Worm (Caenorhabditis elegans) whole organism, L4/young adult: Measurements from ENCODE around the gene D1044.7.

Experiments
- W03F9.2 ChIP-seq: fragments of 150-350 bp; optimal IDR thresholded peaks from 2 replicates; lab custom pipeline; 2014; ENCODE audit warnings: missing biosample characterization, missing genetic modification characterization
- dao-5 ChIP-seq: sonication (generic microtip); optimal IDR thresholded peaks from 2 replicates; lab custom pipeline; 2016; ENCODE audit warnings: missing genotype, missing genetic modification characterization, moderate library complexity, missing compliant biosample characterization
- him-1 ChIP-seq: sonication (generic microtip); optimal IDR thresholded peaks from 2 replicates; lab custom pipeline; 2016; ENCODE audit warnings: missing genotype, missing genetic modification reagents, missing genetic modification characterization, missing compliant biosample characterization

The D1044.7 gene

DNA sequence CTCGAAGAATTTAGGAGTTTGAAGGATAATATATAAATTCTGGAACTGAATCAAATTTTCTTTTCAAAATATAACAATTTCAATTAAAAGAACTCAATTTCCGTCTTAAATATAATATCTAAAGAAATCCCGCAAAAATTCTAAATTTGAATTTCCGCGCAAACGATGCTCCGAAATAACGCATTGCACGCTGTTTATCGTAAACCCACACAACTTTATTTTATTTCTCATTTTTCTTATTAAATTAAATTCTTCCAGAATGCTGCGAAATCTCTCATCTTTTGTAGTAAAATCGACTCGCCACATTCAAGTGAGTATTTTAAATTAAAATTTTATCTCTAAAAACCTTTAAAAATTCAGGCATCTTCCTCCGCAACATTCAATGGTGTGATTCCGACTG is 9.6 kb downstream of the D1044.7 start, which contains the start of gene R02F2.9:
Gene R02F2.9 (plus strand): TSS at position 218 of the 400 bp plus-strand sequence.
- TF ChIP-seq him-1 (tag; lab: Kevin White, UChicago) (no peak), W03F9.2 (no peak)

ce11 chrIII:5495168-5495567 is 13.4 kb downstream of the D1044.7 start, which contains the start of gene R02F2.8:
Gene R02F2.8, minus strand, starts transcription at chrIII:5495268.
- TF ChIP-seq W03F9.2, result no peak

DNA sequence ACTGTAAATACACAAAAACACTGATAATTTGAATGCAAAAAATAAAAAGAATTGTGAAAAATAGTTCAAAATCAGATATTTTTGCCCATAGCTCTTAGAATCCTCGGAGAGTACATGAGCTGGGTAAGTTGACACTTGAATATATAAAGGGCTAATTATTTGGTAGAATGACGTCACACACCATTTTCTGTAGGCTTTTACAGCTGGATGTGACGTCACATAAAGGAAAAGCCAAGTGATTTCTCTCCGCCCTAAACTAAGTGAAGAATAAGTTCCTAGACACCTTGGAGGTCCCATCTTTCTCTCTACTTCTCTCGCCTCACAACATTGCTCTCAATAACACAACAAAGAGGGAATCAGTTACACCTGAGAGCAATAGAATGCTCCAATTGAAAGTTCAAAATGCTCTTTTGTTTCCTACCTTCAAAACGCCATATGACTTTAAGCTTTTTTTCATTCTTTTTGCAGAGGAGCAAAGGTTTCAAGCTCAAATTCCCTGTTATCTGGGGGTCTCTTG is 21.4 kb downstream of the D1044.7 start, which contains the start of gene osg-1:
Gene osg-1 (plus strand): TSS at position 467 of the 517 bp plus-strand sequence.
- TF ChIP-seq him-1 (tag; lab: Kevin White, UChicago) (no peak), dao-5 (no peak), W03F9.2 (no peak)

DNA sequence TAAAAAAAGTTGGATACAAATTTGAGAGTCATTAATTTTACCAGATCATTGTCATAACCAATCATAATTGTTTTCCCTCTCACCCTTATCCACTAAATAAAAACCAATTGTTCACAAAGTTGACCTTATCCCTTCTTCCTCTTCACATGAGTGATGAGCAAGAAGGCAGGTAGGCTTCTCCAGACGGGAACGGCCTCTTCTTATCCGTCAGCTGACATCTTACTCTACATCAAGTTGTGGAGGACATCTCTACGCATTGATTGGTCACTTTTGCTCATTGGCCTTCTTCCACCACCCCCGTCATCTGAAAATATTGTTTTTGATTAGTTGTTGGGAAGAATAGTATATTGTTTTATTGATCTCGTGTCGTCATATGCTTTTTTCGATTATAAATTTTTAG is 22.2 kb downstream of the D1044.7 start:
- no peak for TF ChIP-seq dao-5
- no peak for TF ChIP-seq him-1 (tag; lab: Kevin White, UChicago)
- TF ChIP-seq W03F9.2, result no peak

DNA sequence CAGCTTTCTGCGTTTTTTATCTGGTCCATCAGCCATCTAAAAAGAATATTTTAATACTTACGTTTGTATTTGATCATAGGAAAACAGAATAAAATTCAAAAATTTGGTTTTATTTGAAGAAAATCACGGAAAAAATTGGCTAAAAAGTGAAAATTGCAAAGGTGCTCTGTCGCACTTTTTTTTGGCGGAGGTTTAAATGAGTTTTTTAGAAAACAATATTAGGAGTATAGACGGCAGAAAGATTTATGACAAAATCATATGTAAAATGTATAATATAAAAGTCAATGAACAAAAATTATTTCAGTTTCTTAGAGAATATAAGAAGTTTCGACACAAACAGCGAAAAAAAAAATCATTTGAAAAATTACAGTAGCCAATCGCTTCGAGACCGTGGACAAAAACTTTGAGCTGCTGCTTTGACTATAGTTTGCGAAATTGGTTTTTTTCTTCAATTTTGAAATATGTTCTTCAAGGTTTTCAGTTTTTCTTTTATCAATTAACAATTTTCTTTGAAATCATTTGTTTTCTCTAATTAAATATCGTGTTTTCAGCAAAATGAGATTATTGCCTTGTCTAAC is 24.7 kb downstream of the D1044.7 start, which contains the start of the genes R02F2.7 and R02F2.4:
Gene R02F2.7 (minus strand): TSS at position 36 of the 578 bp plus-strand sequence.
Gene R02F2.4 (plus strand): TSS at position 552 of the 578 bp plus-strand sequence.
- TF ChIP-seq him-1 (tag; lab: Kevin White, UChicago), result no peak
- TF ChIP-seq dao-5, result no peak
- no peak for TF ChIP-seq W03F9.2

ce11 chrIII:5479493-5480167 is 28.9 kb downstream of the D1044.7 start:
- TF ChIP-seq him-1 (tag; lab: Kevin White, UChicago), result no peak
- TF ChIP-seq W03F9.2, result no peak
- TF ChIP-seq dao-5, result no peak

DNA sequence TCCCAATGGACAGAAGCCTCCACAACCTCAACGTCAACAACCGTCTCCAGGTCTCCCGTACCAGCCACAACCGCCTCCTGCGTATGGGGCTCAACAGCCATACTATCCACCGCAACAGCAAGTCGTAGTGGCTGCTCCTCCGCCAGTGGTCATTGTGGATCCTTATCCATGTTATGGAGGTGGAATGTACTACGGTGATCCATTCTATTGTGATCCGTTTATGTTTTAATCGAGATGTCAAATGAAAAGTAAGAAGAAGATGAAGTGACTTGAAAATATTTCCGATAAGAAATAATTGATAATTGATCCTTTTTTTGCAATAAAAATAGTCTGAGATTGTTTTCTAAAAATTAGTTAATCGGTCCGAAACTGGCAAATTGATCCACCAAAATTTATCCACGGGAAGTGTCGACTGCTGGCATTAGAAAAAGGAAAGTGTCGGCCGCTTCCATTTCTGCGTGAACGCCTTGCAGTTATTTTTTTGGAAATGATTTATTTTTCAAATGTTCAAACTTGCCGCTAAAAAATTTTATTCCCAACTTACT is 29.7 kb downstream of the D1044.7 start, which contains the start of the genes R02F2.6 and R02F2.5:
Gene R02F2.6 (minus strand): TSS at position 101 of the 545 bp plus-strand sequence.
Gene R02F2.5 (plus strand): TSS at position 495 of the 545 bp plus-strand sequence.
- TF ChIP-seq dao-5, result no peak
- no peak for TF ChIP-seq W03F9.2
- TF ChIP-seq him-1 (tag; lab: Kevin White, UChicago), result no peak

DNA sequence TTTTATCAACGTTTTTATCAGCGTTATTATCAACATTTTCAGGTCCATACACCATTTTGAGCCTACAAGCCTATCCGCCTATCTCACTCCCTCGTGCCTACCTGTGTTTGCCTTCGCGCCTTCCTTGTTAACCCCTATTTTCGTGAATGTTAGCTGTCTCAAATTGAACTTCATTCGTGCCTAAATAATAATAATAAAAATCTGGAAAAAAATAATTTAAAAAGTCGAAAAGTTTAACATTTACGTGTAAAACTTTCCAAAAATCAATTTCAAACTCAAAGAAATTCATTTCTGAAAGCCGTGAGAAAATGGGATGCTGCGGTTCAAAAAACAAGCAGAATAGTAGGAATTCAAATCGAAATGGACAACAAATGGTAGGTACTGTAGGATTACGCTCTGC is 30.6 kb downstream of the D1044.7 start, which contains the start of gene R02F2.10:
Gene R02F2.10 (plus strand): TSS at position 301 of the 400 bp plus-strand sequence.
- TF ChIP-seq W03F9.2, result no peak
- no peak for TF ChIP-seq dao-5
- TF ChIP-seq him-1 (tag; lab: Kevin White, UChicago), result no peak

DNA sequence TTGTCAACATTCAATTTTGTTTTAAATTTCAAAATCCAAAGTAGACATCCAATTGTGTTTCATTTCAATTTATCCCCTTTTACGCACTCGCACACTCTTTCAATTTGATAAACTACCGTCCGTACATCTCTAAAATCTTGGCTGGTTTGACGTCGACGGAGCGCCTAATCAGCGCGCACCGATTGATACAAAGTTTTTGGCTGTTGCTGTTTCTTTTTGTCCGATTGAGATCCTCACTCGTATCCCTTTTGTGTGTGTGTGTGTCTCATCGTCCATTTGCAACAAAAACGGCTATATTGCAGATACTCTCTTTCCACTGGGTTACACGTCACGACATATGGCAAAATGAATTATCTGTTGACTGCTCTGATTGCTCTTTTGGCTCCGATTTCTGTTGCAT is 34.4 kb downstream of the D1044.7 start, which contains the start of gene lon-1:
Gene lon-1 (plus strand): TSS at position 301 of the 400 bp plus-strand sequence.
- no peak for TF ChIP-seq dao-5
- TF ChIP-seq him-1 (tag; lab: Kevin White, UChicago), result no peak
- no peak for TF ChIP-seq W03F9.2

- TF ChIP-seq W03F9.2 (no peak), dao-5 (no peak), him-1 (tag; lab: Kevin White, UChicago) (no peak)
Observed at ce11 chrIII:5472693-5473092, 35.9 kb downstream of the D1044.7 start.

DNA sequence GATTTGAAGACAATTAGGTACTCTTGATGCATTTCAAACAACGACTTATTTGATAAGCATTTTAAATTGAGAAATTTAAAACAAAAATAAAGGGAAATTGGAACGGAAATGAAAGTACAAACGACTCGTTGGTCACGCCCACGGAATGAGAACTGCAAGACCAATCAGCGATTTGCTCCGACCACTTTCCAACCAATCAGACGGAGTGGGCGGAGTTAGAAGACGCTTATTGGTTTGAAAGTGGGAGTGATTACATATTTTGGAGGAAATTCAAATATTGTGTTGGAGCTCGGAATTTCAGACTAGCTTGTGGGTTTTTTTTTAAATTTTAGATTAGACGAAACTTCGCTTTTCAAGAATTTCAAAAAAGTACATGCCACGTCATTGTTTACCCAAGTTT is 39.5 kb downstream of the D1044.7 start:
- TF ChIP-seq dao-5 (no peak), W03F9.2 (no peak), him-1 (tag; lab: Kevin White, UChicago) (no peak)

- TF ChIP-seq dao-5 (no peak), him-1 (tag; lab: Kevin White, UChicago) (no peak), W03F9.2 (no peak)
Observed at ce11 chrIII:5464850-5465249, 43.7 kb downstream of the D1044.7 start.

- TF ChIP-seq him-1 (tag; lab: Kevin White, UChicago) (no peak), dao-5 (no peak), W03F9.2 (no peak)
Observed at ce11 chrIII:5464077-5464476, 44.5 kb downstream of the D1044.7 start, which contains the start of gene F48E8.2. Gene F48E8.2, plus strand, starts transcription at chrIII:5464377.

- TF ChIP-seq dao-5 (no peak), him-1 (tag; lab: Kevin White, UChicago) (no peak), W03F9.2 (no peak)
Observed at ce11 chrIII:5461079-5461478, 47.5 kb downstream of the D1044.7 start, which contains the start of gene F48E8.3. Gene F48E8.3, plus strand, starts transcription at chrIII:5461379.
